Worm (Caenorhabditis elegans) whole organism, L4 larva: ENCODE results near the gene T26C11.8.

Experiments used
- F37D6.2 ChIP-seq: sonication (generic microtip); optimal IDR thresholded peaks from 2 replicates; lab custom pipeline; 2016; ENCODE audit warnings: mild to moderate bottlenecking, missing genetic modification characterization, missing compliant biosample characterization
- T20F7.1 ChIP-seq: fragments of 200-800 bp; sonication (Bioruptor generic); optimal IDR thresholded peaks from 2 replicates; lab custom pipeline; 2018; ENCODE audit warnings: mild to moderate bottlenecking, missing genetic modification characterization, missing compliant biosample characterization
- Y105C5A.15 ChIP-seq: fragments of 200-800 bp; sonication (Bioruptor generic); IDR thresholded peaks from 2 replicates; pipeline ENCODE4 v1.3.6; 2022; ENCODE audit warnings: missing genetic modification characterization, missing compliant biosample characterization
- ZK546.5 ChIP-seq, 2 experiments: sonication (generic microtip); optimal IDR thresholded peaks; 2 replicates each; lab custom pipeline; 2017; ENCODE audit warnings: missing biosample characterization in 2 of 2, missing genetic modification characterization in 2 of 2
- aha-1 ChIP-seq: fragments of 150-350 bp; peaks from one replicate; lab custom pipeline; 2014; ENCODE audit warnings: missing biosample characterization, missing genetic modification characterization
- attf-4 ChIP-seq: sonication (generic microtip); optimal IDR thresholded peaks from 3 replicates; lab custom pipeline; 2017; ENCODE audit warnings: missing biosample characterization, missing genetic modification characterization
- ceh-32 ChIP-seq: sonication (generic microtip); optimal IDR thresholded peaks from 2 replicates; lab custom pipeline; 2016; ENCODE audit warnings: mild to moderate bottlenecking, missing genetic modification characterization, missing compliant biosample characterization; ENCODE audit not compliant: poor library complexity
- ceh-62 ChIP-seq: sonication (generic microtip); optimal IDR thresholded peaks from 2 replicates; lab custom pipeline; 2017; ENCODE audit warnings: missing biosample characterization, missing genetic modification characterization
- cey-2 ChIP-seq: sonication (generic microtip); optimal IDR thresholded peaks from 3 replicates; lab custom pipeline; 2017; ENCODE audit warnings: missing genetic modification characterization, mild to moderate bottlenecking, missing compliant biosample characterization, antibody characterized with exemption, borderline replicate concordance; ENCODE audit not compliant: insufficient read depth
- ctbp-1 ChIP-seq: fragments of 200-800 bp; sonication (Bioruptor generic); IDR thresholded peaks from 2 replicates; pipeline ENCODE4 v1.3.6; 2022; ENCODE audit warnings: missing genetic modification reagents, missing genetic modification characterization, missing compliant biosample characterization
- dmd-6 ChIP-seq: fragments of 200-800 bp; sonication (Bioruptor generic); IDR thresholded peaks from 2 replicates; pipeline ENCODE4 v1.3.6; 2022; ENCODE audit warnings: missing genetic modification reagents, missing genetic modification characterization, missing compliant biosample characterization
- dmd-8 ChIP-seq: fragments of 200-800 bp; sonication (Bioruptor generic); IDR thresholded peaks from 2 replicates; pipeline ENCODE4 v1.3.6; 2022; ENCODE audit warnings: missing genetic modification characterization, missing compliant biosample characterization
- dmd-9 ChIP-seq: fragments of 200-800 bp; sonication (Bioruptor generic); IDR thresholded peaks from 2 replicates; pipeline ENCODE4 v1.3.6; 2022; ENCODE audit warnings: missing genetic modification reagents, missing genetic modification characterization, missing compliant biosample characterization
- dpl-1 ChIP-seq: fragments of 150-350 bp; optimal IDR thresholded peaks from 2 replicates; lab custom pipeline; 2014; ENCODE audit warnings: missing biosample characterization, missing genetic modification reagents, missing genetic modification characterization
- duxl-1 ChIP-seq: sonication (generic microtip); optimal IDR thresholded peaks from 2 replicates; lab custom pipeline; 2016; ENCODE audit warnings: mild to moderate bottlenecking, missing genetic modification characterization, moderate library complexity, missing compliant biosample characterization; ENCODE audit not compliant: poor library complexity
- fkh-10 ChIP-seq: fragments of 150-350 bp; optimal IDR thresholded peaks from 2 replicates; lab custom pipeline; 2014; ENCODE audit warnings: missing biosample characterization, missing genetic modification reagents, missing genetic modification characterization
- hif-1 ChIP-seq, 2 experiments: sonication (generic microtip); optimal IDR thresholded peaks; 2 replicates each; lab custom pipeline; 2016 to 2017; ENCODE audit warnings: missing compliant biosample characterization in 2 of 2, missing genetic modification characterization in 2 of 2, missing genetic modification reagents in 2 of 2, missing genotype in 2 of 2, mild to moderate bottlenecking in 1 of 2
- hlh-11 ChIP-seq: fragments of 200-800 bp; sonication (Bioruptor generic); optimal IDR thresholded peaks from 2 replicates; lab custom pipeline; 2018; ENCODE audit warnings: mild to moderate bottlenecking, missing genetic modification characterization, missing compliant biosample characterization
- hlh-30 ChIP-seq: sonication (generic microtip); optimal IDR thresholded peaks from 2 replicates; lab custom pipeline; 2017; ENCODE audit warnings: antibody characterized with exemption, mild to moderate bottlenecking, missing genetic modification characterization, missing compliant biosample characterization; ENCODE audit not compliant: insufficient read depth
- hmg-1.1 ChIP-seq: fragments of 200-800 bp; sonication (Bioruptor generic); IDR thresholded peaks from 2 replicates; pipeline ENCODE4 v1.3.6; 2022; ENCODE audit warnings: missing genetic modification reagents, missing genetic modification characterization, missing compliant biosample characterization
- lin-13 ChIP-seq: fragments of 150-350 bp; optimal IDR thresholded peaks from 2 replicates; lab custom pipeline; 2014; ENCODE audit warnings: missing biosample characterization, missing genetic modification reagents, missing genetic modification characterization
- lin-38 ChIP-seq: fragments of 200-800 bp; sonication (Bioruptor generic); IDR thresholded peaks from 2 replicates; pipeline ENCODE4 v1.3.6; 2022; ENCODE audit warnings: missing genetic modification reagents, missing genetic modification characterization, missing compliant biosample characterization
- lin-39 ChIP-seq: fragments of 150-350 bp; optimal IDR thresholded peaks from 2 replicates; lab custom pipeline; 2014; ENCODE audit warnings: missing biosample characterization, missing genetic modification reagents, missing genetic modification characterization
- lir-3 ChIP-seq: sonication (generic microtip); optimal IDR thresholded peaks from 2 replicates; lab custom pipeline; 2016; ENCODE audit warnings: mild to moderate bottlenecking, missing genetic modification characterization, missing compliant biosample characterization
- mdl-1 ChIP-seq, 2 experiments: fragments of 150-350 bp in 1 of 2; sonication (generic microtip) in 1 of 2; optimal IDR thresholded peaks; 2 replicates each; lab custom pipeline; 2014 to 2017; ENCODE audit warnings: missing biosample characterization in 2 of 2, missing genetic modification characterization in 2 of 2
- mep-1 ChIP-seq: fragments of 150-350 bp; sonication (generic microtip); optimal IDR thresholded peaks from 3 replicates; lab custom pipeline; 2014; ENCODE audit warnings: missing biosample characterization, missing genetic modification characterization
- mes-2 ChIP-seq: sonication (generic microtip); optimal IDR thresholded peaks from 2 replicates; lab custom pipeline; 2016; ENCODE audit warnings: missing genotype, mild to moderate bottlenecking, missing genetic modification characterization, missing compliant biosample characterization; ENCODE audit not compliant: poor library complexity, severe bottlenecking
- mxl-2 ChIP-seq: fragments of 200-800 bp; sonication (Bioruptor generic); conservative IDR thresholded peaks from 2 replicates; pipeline ENCODE4 v1.3.6; 2022; ENCODE audit warnings: missing genetic modification reagents, missing genetic modification characterization, missing compliant biosample characterization
- nhr-11 ChIP-seq: fragments of 150-350 bp; optimal IDR thresholded peaks from 2 replicates; lab custom pipeline; 2014; ENCODE audit warnings: missing biosample characterization, missing genetic modification characterization
- nhr-42 ChIP-seq: fragments of 200-800 bp; sonication (Bioruptor generic); IDR thresholded peaks from 2 replicates; pipeline ENCODE4 v1.3.6; 2022; ENCODE audit warnings: missing genetic modification characterization, missing compliant biosample characterization
- nhr-76 ChIP-seq: fragments of 150-350 bp; optimal IDR thresholded peaks from 2 replicates; lab custom pipeline; 2014; ENCODE audit warnings: missing biosample characterization, missing genetic modification characterization
- rbr-2 ChIP-seq: sonication (generic microtip); optimal IDR thresholded peaks from 2 replicates; lab custom pipeline; 2016; ENCODE audit warnings: missing genotype, missing genetic modification characterization, missing compliant biosample characterization
- set-16 ChIP-seq: fragments of 200-800 bp; sonication (Bioruptor generic); IDR thresholded peaks from 2 replicates; pipeline ENCODE4 v1.3.6; 2022; ENCODE audit warnings: missing genetic modification reagents, missing genetic modification characterization, missing compliant biosample characterization
- skn-1 ChIP-seq: fragments of 150-350 bp; optimal IDR thresholded peaks from 2 replicates; lab custom pipeline; 2014; ENCODE audit warnings: missing biosample characterization, missing genetic modification characterization
- tra-1 ChIP-seq: fragments of 200-800 bp; sonication (Bioruptor generic); IDR thresholded peaks from 2 replicates; pipeline ENCODE4 v1.3.6; 2022; ENCODE audit warnings: missing genetic modification reagents, missing genetic modification characterization, missing compliant biosample characterization
- unc-39 ChIP-seq: sonication (generic microtip); optimal IDR thresholded peaks from 2 replicates; lab custom pipeline; 2017; ENCODE audit warnings: missing biosample characterization, missing genetic modification characterization
- unc-62 ChIP-seq, 3 experiments: fragments of 150-350 bp in 1 of 3; sonication (generic microtip); optimal IDR thresholded peaks in 2 of 3; peaks in 1 of 3; 1 replicate in 1 of 3; 2 replicates in 2 of 3; lab custom pipeline; 2014 to 2017; ENCODE audit warnings: missing biosample characterization in 3 of 3, missing genetic modification characterization in 3 of 3, missing genetic modification reagents in 3 of 3, missing genotype in 1 of 3
- vab-7 ChIP-seq: fragments of 200-800 bp; sonication (Bioruptor generic); IDR thresholded peaks from 2 replicates; pipeline ENCODE4 v1.3.6; 2022; ENCODE audit warnings: missing genetic modification reagents, missing genetic modification characterization, missing compliant biosample characterization
- zip-2 ChIP-seq: fragments of 150-350 bp; optimal IDR thresholded peaks from 2 replicates; lab custom pipeline; 2014; ENCODE audit warnings: missing biosample characterization, missing genetic modification characterization
- ztf-11 ChIP-seq: fragments of 150-350 bp; optimal IDR thresholded peaks from 2 replicates; lab custom pipeline; 2014; ENCODE audit warnings: missing biosample characterization, missing genetic modification characterization

T26C11.8 gene

ce11 chrX:1853596-1853995 lies 6.9 kb upstream of the T26C11.8 start, which contains the start of gene T26C11.9 (continued):
- TF ChIP-seq ceh-32 (tag; lab: Kevin White, UChicago) (no peak), dmd-9 (GFP tag; lab: Robert Waterston, UW) (0 out of 2 replicates have a peak, but pooled peaks have one; percentile 12), dmd-6 (GFP tag; lab: Robert Waterston, UW) (no peak), hmg-1.1 (GFP tag; lab: Robert Waterston, UW) (peak; percentile 52; the same call in 1 of the 2 replicates), dmd-8 (no peak), lin-13 (GFP tag; lab: Kevin White, UChicago) (no peak), cey-2 (tag; lab: Kevin White, UChicago) (no peak), ceh-62 (tag; lab: Kevin White, UChicago) (no peak), duxl-1 (tag; lab: Kevin White, UChicago) (peak; percentile 59), lir-3 (tag; lab: Kevin White, UChicago) (no peak), lin-39 (tag; lab: Kevin White, UChicago) (no peak), T20F7.1 (no peak), attf-4 (tag; lab: Kevin White, UChicago) (no peak), tra-1 (no peak), ctbp-1 (no peak), lin-38 (no peak), mxl-2 (GFP tag; lab: Robert Waterston, UW) (no peak), unc-39 (tag; lab: Kevin White, UChicago) (no peak)

DNA sequence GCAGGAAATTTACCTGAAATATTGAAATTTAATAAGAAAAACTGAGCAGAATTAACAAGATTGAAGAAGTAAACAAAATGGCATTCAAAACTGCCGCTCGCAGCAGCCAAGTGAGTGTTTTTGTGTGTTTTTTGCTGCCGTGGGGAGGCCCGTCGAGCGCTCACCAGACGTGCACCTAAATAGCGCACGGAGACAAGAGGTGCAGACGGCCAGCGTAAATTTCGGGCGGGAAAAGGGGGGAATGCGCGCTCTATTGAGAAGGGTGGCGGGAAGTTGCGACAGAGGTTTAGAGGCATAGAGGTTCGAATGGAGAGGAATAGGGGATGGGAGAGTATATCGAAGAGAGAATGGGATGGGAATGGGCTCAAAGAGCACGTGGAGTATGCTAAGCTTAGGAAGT lies 4.4 kb upstream of the T26C11.8 start, which contains the start of gene ceh-39:
TSS of gene ceh-39 (minus strand) at position 13 of the 400 bp plus-strand sequence.
- TF ChIP-seq ZK546.5 (tag; optimal IDR thresholded peaks at IDR 0.05; lab: Kevin White, UChicago): no peak
- peak; percentile 42 for TF ChIP-seq fkh-10 (GFP tag; lab: Kevin White, UChicago)
- peak; percentile 69 for TF ChIP-seq rbr-2 (tag; lab: Kevin White, UChicago)
- peak; percentile 25 for TF ChIP-seq nhr-11 (tag; lab: Kevin White, UChicago)
- TF ChIP-seq hlh-11 (tag; lab: Kevin White, UChicago): peak; percentile 35
- TF ChIP-seq ztf-11 (tag; lab: Kevin White, UChicago): no peak
- peak; percentile 62 for TF ChIP-seq mes-2 (tag; lab: Kevin White, UChicago)
- TF ChIP-seq mep-1 (tag; lab: Kevin White, UChicago): peak; percentile 70
- TF ChIP-seq skn-1 (tag; lab: Kevin White, UChicago): no peak
- TF ChIP-seq nhr-76 (tag; lab: Kevin White, UChicago): no peak
- peak in 1 of 2 experiments; percentile 41 for TF ChIP-seq mdl-1 (tag; optimal IDR thresholded peaks at IDR 0.05; lab: Kevin White, UChicago)
- peak in 1 of 2 experiments; percentile 7 for TF ChIP-seq unc-62 (GFP tag; optimal IDR thresholded peaks at IDR 0.05 in 1 of 2; lab: Kevin White, UChicago)
- TF ChIP-seq unc-62 (tag; optimal IDR thresholded peaks at IDR 0.05; lab: Kevin White, UChicago): no peak
- TF ChIP-seq hmg-1.1 (GFP tag; lab: Robert Waterston, UW): peak; percentile 68
- TF ChIP-seq hif-1 (tag; optimal IDR thresholded peaks at IDR 0.05; lab: Kevin White, UChicago): peak in 1 of 2 experiments; percentile 32
- TF ChIP-seq vab-7: 0 out of 2 replicates have a peak, but pooled peaks have one; percentile 46
- TF ChIP-seq lin-38: peak; percentile 85
- TF ChIP-seq hlh-30 (tag; lab: Kevin White, UChicago): peak; percentile 41
- TF ChIP-seq aha-1 (tag; lab: Kevin White, UChicago): peak; percentile 86
- peak; percentile 75 for TF ChIP-seq set-16 (GFP tag; lab: Robert Waterston, UW)
- TF ChIP-seq nhr-42 (GFP tag; lab: Robert Waterston, UW): 0 out of 2 replicates have a peak, but pooled peaks have one; percentile 31
- TF ChIP-seq dpl-1 (GFP tag; lab: Kevin White, UChicago): peak; percentile 69
- no peak for TF ChIP-seq zip-2 (tag; lab: Kevin White, UChicago)
- TF ChIP-seq F37D6.2 (tag; lab: Kevin White, UChicago): peak; percentile 14
- TF ChIP-seq duxl-1 (tag; lab: Kevin White, UChicago): peak; percentile 48
- TF ChIP-seq Y105C5A.15: 0 out of 2 replicates have a peak, but pooled peaks have one; percentile 8
